Worm (Caenorhabditis elegans): ENCODE results near the gene clc-27.

DNA sequence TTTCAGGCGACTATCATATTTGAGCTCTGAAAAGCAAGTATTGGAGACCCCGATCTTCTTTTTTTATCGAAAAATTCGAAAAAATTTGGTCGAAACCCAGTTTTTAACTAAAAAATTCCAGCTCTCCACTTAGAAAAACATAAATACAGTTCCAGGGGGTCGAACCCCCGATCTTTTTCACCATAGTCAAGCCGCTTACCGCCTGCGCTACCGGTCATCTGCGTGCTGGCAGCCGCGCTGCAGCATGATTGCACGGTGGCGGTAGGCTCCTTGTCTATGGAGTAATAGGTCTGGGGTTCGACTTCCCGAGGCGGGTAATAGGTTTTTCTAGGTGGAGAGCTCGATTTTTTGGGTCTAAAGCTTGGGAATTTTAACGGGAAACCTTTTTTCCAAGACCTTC is 1.6 kb downstream of the clc-27 start, which contains the start of gene clc-24:
- TF ChIP-seq ama-1 (optimal IDR thresholded peaks at IDR 0.05) (no peak), ztf-4 (tag; optimal IDR thresholded peaks at IDR 0.05) (no peak), lin-13 (GFP tag; optimal IDR thresholded peaks at IDR 0.05) (no peak), blmp-1 (tag; optimal IDR thresholded peaks at IDR 0.05; ENCODE audit: insufficient read depth) (no peak), nhr-10 (tag; optimal IDR thresholded peaks at IDR 0.05) (no peak), unc-62 (GFP tag; optimal IDR thresholded peaks at IDR 0.05) (no peak), ztf-11 (tag; optimal IDR thresholded peaks at IDR 0.05) (no peak), nhr-11 (tag; optimal IDR thresholded peaks at IDR 0.05) (no peak), nhr-77 (tag; optimal IDR thresholded peaks at IDR 0.05) (no peak), nhr-237 (tag; optimal IDR thresholded peaks at IDR 0.05) (no peak)
